Fruit fly (Drosophila melanogaster): ENCODE data around the gene CG10508.

dm6 chr3L:21238377-21238776 lies 28.4 kb downstream of the CG10508 start:
- TF ChIP-seq CG8478 (optimal IDR thresholded peaks at IDR 0.05): no peak
- no peak for TF ChIP-seq CTCF (optimal IDR thresholded peaks at IDR 0.05)
